Fruit fly (Drosophila melanogaster): Measurements from ENCODE around the gene CG1910.

CG1910 gene

DNA sequence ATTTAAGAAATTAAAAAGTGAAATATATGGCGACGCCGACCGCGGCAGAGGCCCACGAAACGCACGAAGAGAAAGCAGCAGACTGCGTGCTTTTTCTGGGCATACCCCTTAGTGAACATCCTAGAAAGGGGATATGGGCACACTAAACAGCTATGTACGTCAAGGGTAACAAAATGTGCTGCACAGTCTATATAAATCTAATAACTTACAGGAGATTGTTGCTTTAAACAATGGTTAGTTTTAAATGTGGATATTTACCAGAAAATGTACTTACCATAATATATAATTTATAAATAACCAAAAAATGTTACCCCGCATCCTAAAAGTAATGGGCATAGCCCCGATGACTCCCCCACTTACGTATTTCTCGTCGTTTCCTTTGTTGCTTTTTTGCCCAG, 29.3 kb upstream of the CG1910 start (continued):
- TF ChIP-seq svp (GFP tag) (peak; percentile 74), Lpt (GFP tag; optimal IDR thresholded peaks at IDR 0.05) (no peak), OdsH (GFP tag; optimal IDR thresholded peaks at IDR 0.05) (peak; percentile 52), CG10669 (GFP tag; optimal IDR thresholded peaks at IDR 0.05) (no peak), spab (GFP tag; optimal IDR thresholded peaks at IDR 0.05) (peak; percentile 21), Ets96B (tag; optimal IDR thresholded peaks at IDR 0.05) (peak; percentile 8), achi (GFP tag; optimal IDR thresholded peaks at IDR 0.05) (peak; percentile 53), CG15336 (GFP tag; IDR thresholded peaks at IDR 0.05) (0 out of 2 replicates have a peak, but pooled peaks have one; percentile 14), net (GFP tag; optimal IDR thresholded peaks at IDR 0.05) (no peak), CG6792 (GFP tag; optimal IDR thresholded peaks at IDR 0.05) (peak; percentile 54), fkh (GFP tag; optimal IDR thresholded peaks at IDR 0.05) (no peak), Eip78C (GFP tag) (peak; percentile 87), CG16779 (tag; optimal IDR thresholded peaks at IDR 0.05) (no peak), Sox15 (GFP tag; optimal IDR thresholded peaks at IDR 0.05) (peak; percentile 16), cyc (GFP tag; optimal IDR thresholded peaks at IDR 0.05) (peak; percentile 59), CG10631 (GFP tag; optimal IDR thresholded peaks at IDR 0.05) (peak; percentile 35)

DNA sequence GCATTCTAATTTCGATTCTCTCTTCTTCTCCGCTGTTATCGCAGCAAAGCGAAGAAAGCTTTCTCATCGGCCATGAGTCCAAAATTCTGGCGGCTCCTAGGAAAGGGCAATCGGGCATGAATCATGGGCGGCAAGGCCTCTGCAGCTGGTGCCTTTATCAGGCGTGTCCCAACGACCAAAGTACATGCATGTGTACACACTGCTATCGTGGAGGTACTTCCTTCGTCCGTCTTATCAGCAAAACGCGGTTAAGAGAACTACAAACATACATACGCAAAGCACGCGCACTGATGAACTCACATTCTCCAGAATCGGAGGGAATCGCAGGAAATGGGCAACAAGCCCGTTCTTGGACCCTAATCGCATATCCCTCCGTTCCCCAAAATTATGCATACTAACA, 28.5 kb upstream of the CG1910 start:
- TF ChIP-seq eg (GFP tag; IDR thresholded peaks at IDR 0.05) (0 out of 3 replicates have a peak, but pooled peaks have one; percentile 18), CG8119 (GFP tag; IDR thresholded peaks at IDR 0.05) (no peak), CG8319 (GFP tag; optimal IDR thresholded peaks at IDR 0.05) (no peak), ss (GFP tag; optimal IDR thresholded peaks at IDR 0.05) (peak; percentile 25 to 32), Gug (GFP tag; IDR thresholded peaks at IDR 0.05) (no peak), fkh (GFP tag; optimal IDR thresholded peaks at IDR 0.05) (peak; percentile 16), svp (GFP tag) (peak; percentile 65), Eip78C (GFP tag) (peak; percentile 6)

DNA sequence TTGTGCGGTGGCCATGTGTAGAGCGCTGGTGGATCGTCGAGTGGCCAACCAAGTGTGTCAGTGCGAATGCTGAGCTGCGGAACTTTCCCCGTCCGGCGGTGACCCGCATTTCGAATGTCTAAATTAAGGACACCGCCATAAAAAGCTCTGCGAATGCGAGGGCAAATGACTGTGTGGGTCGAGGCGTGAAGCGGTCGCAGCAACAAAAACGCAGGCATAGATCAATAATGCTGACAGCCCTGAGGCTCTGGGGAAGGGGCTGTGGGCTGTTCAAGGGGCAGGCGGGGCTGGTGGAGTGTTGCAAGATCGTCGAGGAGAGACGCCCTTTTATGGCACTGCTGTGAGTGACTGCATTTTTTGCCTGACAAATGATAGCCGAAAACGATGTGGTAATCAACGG, 27.9 kb upstream of the CG1910 start:
- TF ChIP-seq CG3032 (tag; optimal IDR thresholded peaks at IDR 0.05): no peak
- TF ChIP-seq Smox (GFP tag; optimal IDR thresholded peaks at IDR 0.05): no peak
- TF ChIP-seq dac (GFP tag; optimal IDR thresholded peaks at IDR 0.05): no peak
- TF ChIP-seq Ets21C (GFP tag; optimal IDR thresholded peaks at IDR 0.05): no peak

- TF ChIP-seq cyc (GFP tag; optimal IDR thresholded peaks at IDR 0.05) (no peak), CG3032 (tag; optimal IDR thresholded peaks at IDR 0.05) (no peak), CG6808 (GFP tag; optimal IDR thresholded peaks at IDR 0.05) (peak; percentile 1), CG3919 (GFP tag; optimal IDR thresholded peaks at IDR 0.05) (no peak), pdm3 (GFP tag; optimal IDR thresholded peaks at IDR 0.05) (no peak), CG15336 (GFP tag; IDR thresholded peaks at IDR 0.05) (0 out of 2 replicates have a peak, but pooled peaks have one; percentile 10), CG1621 (tag; optimal IDR thresholded peaks at IDR 0.05) (no peak), CG32006 (GFP tag; optimal IDR thresholded peaks at IDR 0.05) (no peak), fkh (GFP tag; optimal IDR thresholded peaks at IDR 0.05) (peak; percentile 4), Eip93F (GFP tag; optimal IDR thresholded peaks at IDR 0.05) (no peak), CG11762 (GFP tag; optimal IDR thresholded peaks at IDR 0.05; ENCODE audit: insufficient read depth) (no peak), Ets21C (GFP tag; optimal IDR thresholded peaks at IDR 0.05) (no peak), Blimp-1 (GFP tag; optimal IDR thresholded peaks at IDR 0.05) (no peak), dsx (GFP tag; optimal IDR thresholded peaks at IDR 0.05; ENCODE audit: poor library complexity, severe bottlenecking) (peak; percentile 10), fd85E (GFP tag; optimal IDR thresholded peaks at IDR 0.05) (no peak), acj6 (GFP tag; optimal IDR thresholded peaks at IDR 0.05) (no peak), CG6276 (GFP tag; optimal IDR thresholded peaks at IDR 0.05) (no peak), eg (GFP tag; IDR thresholded peaks at IDR 0.05) (no peak), achi (GFP tag; optimal IDR thresholded peaks at IDR 0.05) (no peak), dac (GFP tag; optimal IDR thresholded peaks at IDR 0.05) (no peak), CG9139 (GFP tag; optimal IDR thresholded peaks at IDR 0.05) (no peak), esn (GFP tag; optimal IDR thresholded peaks at IDR 0.05) (no peak)
Observed at dm6 chr3R:31720112-31720511, 27.3 kb upstream of the CG1910 start.

All from whole organism, prepupa.